Worm (Caenorhabditis elegans): ENCODE results near the gene clec-59.

- TF ChIP-seq ama-1 (optimal IDR thresholded peaks at IDR 0.05) (no peak), hmbx-1 (tag; optimal IDR thresholded peaks at IDR 0.05) (no peak), ceh-13 (GFP tag; optimal IDR thresholded peaks at IDR 0.05) (no peak), ceh-36 (tag; optimal IDR thresholded peaks at IDR 0.05) (no peak), aly-1 (tag; optimal IDR thresholded peaks at IDR 0.05) (no peak), sea-1 (GFP tag; conservative IDR thresholded peaks at IDR 0.05) (no peak)
These were observed 25.5 kb upstream of the clec-59 start for ce11 chrII:10504729-10505128.
